Worm (Caenorhabditis elegans) whole organism, L1 larva: ENCODE measurements around the gene srz-94.

Experiments used
- elt-3 ChIP-seq, 6 experiments: fragments of 150-350 bp in 1 of 6; sonication (generic microtip); optimal IDR thresholded peaks; 2 replicates each; lab custom pipeline; 2017 to 2018; ENCODE audit warnings: missing biosample characterization in 6 of 6, missing genetic modification characterization in 6 of 6, inconsistent platforms in 1 of 6
- mdl-1 ChIP-seq, 2 experiments: fragments of 150-350 bp; optimal IDR thresholded peaks; 2 replicates each; lab custom pipeline; 2014 to 2017; ENCODE audit warnings: missing biosample characterization in 2 of 2, missing genetic modification characterization in 2 of 2, inconsistent platforms in 1 of 2
- nhr-90 ChIP-seq: sonication (generic microtip); optimal IDR thresholded peaks from 2 replicates; lab custom pipeline; 2016; ENCODE audit warnings: mild to moderate bottlenecking, missing genetic modification characterization, missing compliant biosample characterization; ENCODE audit not compliant: poor library complexity
- snpc-4 ChIP-seq: fragments of 150-350 bp; optimal IDR thresholded peaks from 2 replicates; lab custom pipeline; 2014; ENCODE audit warnings: missing biosample characterization, missing genetic modification characterization
- tlp-1 ChIP-seq: fragments of 150-350 bp; optimal IDR thresholded peaks from 2 replicates; lab custom pipeline; 2014; ENCODE audit warnings: missing biosample characterization, missing genetic modification characterization
- zag-1 ChIP-seq: fragments of 150-350 bp; optimal IDR thresholded peaks from 2 replicates; lab custom pipeline; 2014; ENCODE audit warnings: missing biosample characterization, missing genetic modification characterization

DNA sequence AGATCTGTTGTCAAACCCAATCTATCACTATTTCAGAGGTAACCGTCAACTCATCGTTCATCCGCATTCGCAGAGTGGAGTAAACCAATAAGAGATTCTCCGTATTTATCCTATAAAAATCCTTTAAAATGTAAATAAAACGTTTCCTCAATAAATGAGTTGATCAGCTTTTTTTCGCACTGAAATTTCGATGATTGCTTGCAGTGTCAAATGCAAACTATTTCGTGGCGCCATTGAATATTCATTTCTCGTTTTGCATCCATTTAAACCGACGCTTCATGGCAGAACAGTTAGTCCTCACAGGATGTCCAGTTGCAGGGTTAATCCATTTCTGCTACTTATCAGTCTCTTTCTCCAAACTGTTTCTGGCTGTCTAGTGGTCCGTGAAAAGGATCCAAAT lies 25.8 kb upstream of the srz-94 start, which contains the start of gene F28B1.9:
- no peak for TF ChIP-seq snpc-4
- TF ChIP-seq mdl-1 (tag; optimal IDR thresholded peaks at IDR 0.05; lab: Kevin White, UChicago): no peak
- no peak for TF ChIP-seq zag-1 (tag; lab: Kevin White, UChicago)
- no peak for TF ChIP-seq nhr-90 (tag; lab: Kevin White, UChicago)
- no peak for TF ChIP-seq elt-3 (tag; optimal IDR thresholded peaks at IDR 0.05; lab: Kevin White, UChicago)
- TF ChIP-seq tlp-1 (tag; lab: Kevin White, UChicago): no peak
